Fruit fly (Drosophila melanogaster) Kc167 (cell line): ENCODE results near the gene Top3alpha.

Experiments used
- Sin3A ChIP-seq: fragments of >200 bp; optimal IDR thresholded peaks from 2 replicates; lab custom pipeline; 2018; ENCODE audit warnings: missing external identifiers
- insv ChIP-seq: fragments of >200 bp; optimal IDR thresholded peaks from 3 replicates; lab custom pipeline; 2018; ENCODE audit warnings: missing external identifiers
- psq ChIP-seq: fragments of >200 bp; optimal IDR thresholded peaks from 2 replicates; lab custom pipeline; 2017; ENCODE audit warnings: missing external identifiers
- ttk ChIP-seq: sonication (Bioruptor generic); optimal IDR thresholded peaks from 2 replicates; lab custom pipeline; 2017; ENCODE audit warnings: missing external identifiers

DNA sequence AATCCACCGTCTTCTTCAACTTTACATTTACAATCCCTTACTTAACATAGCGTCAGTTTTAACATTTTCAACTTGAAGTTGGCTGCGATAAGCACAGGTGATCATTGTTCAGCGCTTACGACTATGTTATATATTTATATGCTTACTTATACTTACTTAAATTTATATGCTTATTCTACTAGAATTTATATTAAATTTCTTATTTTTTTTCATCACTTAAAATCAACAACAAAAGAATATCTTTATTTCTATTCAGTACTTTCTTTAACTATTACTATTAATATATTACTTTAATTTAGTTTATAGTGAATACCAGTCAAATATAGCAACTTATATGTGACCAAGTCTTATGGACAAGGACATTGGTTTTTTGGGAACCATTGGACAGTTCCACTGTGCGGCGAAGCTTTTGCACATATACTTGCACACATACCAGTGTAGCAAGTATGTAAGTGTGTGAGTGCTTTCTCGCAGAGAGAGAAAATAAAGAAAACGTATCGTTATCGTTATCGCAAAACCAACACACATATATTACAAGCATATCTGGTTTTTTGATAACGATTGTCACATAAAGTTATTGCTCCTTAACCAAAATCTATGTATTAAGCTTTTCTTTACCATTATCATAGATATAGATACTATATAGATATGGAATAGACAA is 19.3 kb downstream of the Top3alpha start, which contains the start of gene Hasp:
- TF ChIP-seq ttk (no peak), Sin3A (lab: Kevin White, UChicago) (no peak), psq (lab: Kevin White, UChicago) (no peak), insv (lab: Kevin White, UChicago) (no peak)
